Fruit fly (Drosophila melanogaster): ENCODE measurements around the gene Pus1.

DNA sequence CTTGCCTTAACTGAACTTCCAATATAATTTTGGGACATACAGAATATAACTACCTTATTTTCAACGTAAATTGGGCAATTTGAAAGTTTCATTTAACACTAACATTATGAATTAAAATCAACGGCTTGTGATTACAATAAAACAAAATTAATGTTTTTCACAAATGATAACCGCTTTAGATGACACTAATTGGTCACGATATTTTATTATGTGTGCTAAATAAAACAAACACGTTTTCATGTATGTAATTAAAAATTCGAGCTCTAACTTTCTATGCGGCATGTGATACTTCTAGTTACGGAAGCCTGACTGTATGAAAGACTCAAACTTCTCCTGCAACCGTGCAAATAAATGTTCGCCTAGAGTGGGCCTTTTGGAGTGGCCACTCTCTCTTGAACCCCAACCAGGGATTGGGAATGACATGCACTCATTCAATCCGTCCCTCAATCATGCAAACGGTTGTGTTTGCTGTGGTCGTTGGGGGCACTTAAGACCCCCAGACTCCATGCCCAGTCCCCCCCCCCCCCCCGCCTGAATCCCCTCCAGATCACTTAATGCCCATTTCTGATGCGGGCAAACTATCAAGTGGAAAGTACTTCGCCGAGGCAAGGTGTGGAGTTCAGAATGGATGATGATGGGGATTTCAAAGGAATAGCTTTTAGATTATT is 2.8 kb upstream of the Pus1 start:
- TF ChIP-seq CG8290 (GFP tag; optimal IDR thresholded peaks at IDR 0.05) (no peak), CG8290 (tag; optimal IDR thresholded peaks at IDR 0.05) (no peak), eyg (GFP tag; optimal IDR thresholded peaks at IDR 0.05) (no peak), slp2 (GFP tag; optimal IDR thresholded peaks at IDR 0.05) (no peak), Pdp1 (GFP tag; optimal IDR thresholded peaks at IDR 0.05) (no peak), Stat92E (GFP tag; optimal IDR thresholded peaks at IDR 0.05) (no peak), CG8359 (GFP tag; optimal IDR thresholded peaks at IDR 0.05; ENCODE audit: borderline replicate concordance) (no peak), CG34422 (GFP tag; IDR thresholded peaks at IDR 0.05) (no peak), CG2202 (tag; optimal IDR thresholded peaks at IDR 0.05) (no peak), Hr39 (optimal IDR thresholded peaks at IDR 0.05) (no peak), al (GFP tag; IDR thresholded peaks at IDR 0.05) (no peak), Optix (GFP tag; IDR thresholded peaks at IDR 0.05) (no peak), Ada2b (GFP tag; IDR thresholded peaks at IDR 0.05) (no peak), nerfin-1 (tag; optimal IDR thresholded peaks at IDR 0.05) (no peak), scrt (GFP tag; optimal IDR thresholded peaks at IDR 0.05) (no peak)

All from whole organism, embryonic.